Fruit fly (Drosophila melanogaster) whole organism, embryonic: Measurements from ENCODE around the gene mus302.

Experiments used
- CG1024 ChIP-seq: fragments of 200-800 bp; sonication (Bioruptor generic); IDR thresholded peaks from 2 replicates; pipeline ENCODE4 v1.3.6; 2022; ENCODE audit warnings: missing biosample characterization, missing genetic modification characterization
- CG12391 ChIP-seq: fragments of 200-800 bp; sonication (Bioruptor generic); optimal IDR thresholded peaks from 3 replicates; lab custom pipeline; 2018; ENCODE audit warnings: missing biosample characterization, mild to moderate bottlenecking, missing genetic modification characterization, moderate library complexity
- CG12769 ChIP-seq: fragments of 200-800 bp; sonication (Bioruptor generic); optimal IDR thresholded peaks from 2 replicates; lab custom pipeline; 2019; ENCODE audit warnings: missing biosample characterization, mild to moderate bottlenecking, missing genetic modification characterization, moderate library complexity
- CG15479 ChIP-seq: fragments of 200-800 bp; sonication (Bioruptor generic); optimal IDR thresholded peaks from 3 replicates; lab custom pipeline; 2019; ENCODE audit warnings: missing biosample characterization, mild to moderate bottlenecking, missing genetic modification characterization, moderate library complexity
- CG1603 ChIP-seq: fragments of 200-800 bp; sonication (Bioruptor generic); optimal IDR thresholded peaks from 2 replicates; lab custom pipeline; 2019; ENCODE audit warnings: missing biosample characterization, mild to moderate bottlenecking, missing genetic modification characterization, moderate library complexity
- CG16863 ChIP-seq: fragments of 200-800 bp; sonication (Bioruptor generic); optimal IDR thresholded peaks from 3 replicates; lab custom pipeline; 2016; ENCODE audit warnings: missing biosample characterization, missing genetic modification characterization
- CG18619 ChIP-seq: fragments of 200-800 bp; sonication (Bioruptor generic); optimal IDR thresholded peaks from 3 replicates; lab custom pipeline; 2017; ENCODE audit warnings: missing biosample characterization, mild to moderate bottlenecking, missing genetic modification characterization
- CG18764 ChIP-seq: fragments of 200-800 bp; sonication (Bioruptor generic); optimal IDR thresholded peaks from 3 replicates; lab custom pipeline; 2016; ENCODE audit warnings: missing biosample characterization, missing genetic modification characterization
- CG3407 ChIP-seq: fragments of 200-800 bp; sonication (Bioruptor generic); optimal IDR thresholded peaks from 2 replicates; lab custom pipeline; 2018; ENCODE audit warnings: missing biosample characterization, mild to moderate bottlenecking, missing genetic modification characterization
- CG34224 ChIP-seq: fragments of 200-800 bp; sonication (Bioruptor generic); IDR thresholded peaks from 3 replicates; pipeline ENCODE4 v1.3.6; 2022; ENCODE audit warnings: missing biosample characterization, missing genetic modification characterization; ENCODE audit not compliant: partially characterized antibody
- CG4424 ChIP-seq: fragments of 200-800 bp; sonication (Bioruptor generic); optimal IDR thresholded peaks from 3 replicates; lab custom pipeline; 2016; ENCODE audit warnings: missing biosample characterization, missing genetic modification characterization
- CG4617 ChIP-seq: fragments of 200-800 bp; sonication (Bioruptor generic); optimal IDR thresholded peaks from 3 replicates; lab custom pipeline; 2016; ENCODE audit warnings: missing biosample characterization, missing genetic modification characterization, borderline replicate concordance
- CG6683 ChIP-seq: fragments of 200-800 bp; sonication (Bioruptor generic); optimal IDR thresholded peaks from 2 replicates; lab custom pipeline; 2017; ENCODE audit warnings: missing biosample characterization, mild to moderate bottlenecking, missing genetic modification characterization, missing genetic modification reagents
- CG9817 ChIP-seq: fragments of 200-800 bp; sonication (Bioruptor generic); optimal IDR thresholded peaks from 2 replicates; lab custom pipeline; 2018; ENCODE audit warnings: missing biosample characterization, mild to moderate bottlenecking, missing genetic modification characterization, moderate library complexity
- CHES-1-like ChIP-seq: fragments of 200-800 bp; sonication (Bioruptor generic); optimal IDR thresholded peaks from 2 replicates; lab custom pipeline; 2016; ENCODE audit warnings: missing biosample characterization, missing genetic modification characterization
- CTCF ChIP-seq: fragments of 200-800 bp; sonication (Bioruptor generic); optimal IDR thresholded peaks from 2 replicates; lab custom pipeline; 2017; ENCODE audit warnings: missing biosample characterization, mild to moderate bottlenecking, missing genetic modification characterization, moderate library complexity
- CkIIα-i1 ChIP-seq: fragments of 200-800 bp; sonication (Bioruptor generic); IDR thresholded peaks from 2 replicates; pipeline ENCODE4 v1.3.6; 2022; ENCODE audit warnings: missing biosample characterization, missing genetic modification characterization
- D19A ChIP-seq: fragments of 200-800 bp; optimal IDR thresholded peaks from 3 replicates; lab custom pipeline; 2019; ENCODE audit warnings: missing biosample characterization, mild to moderate bottlenecking, missing genetic modification characterization, moderate library complexity
- D19B ChIP-seq: fragments of 200-800 bp; sonication (Bioruptor generic); optimal IDR thresholded peaks from 2 replicates; lab custom pipeline; 2017; ENCODE audit warnings: missing biosample characterization, mild to moderate bottlenecking, missing genetic modification characterization
- Dek ChIP-seq: fragments of 200-800 bp; sonication (Bioruptor generic); optimal IDR thresholded peaks from 3 replicates; lab custom pipeline; 2019; ENCODE audit warnings: missing biosample characterization, mild to moderate bottlenecking, missing genetic modification characterization, moderate library complexity
- ERR ChIP-seq: fragments of 200-800 bp; sonication (Bioruptor generic); optimal IDR thresholded peaks from 2 replicates; lab custom pipeline; 2016; ENCODE audit warnings: missing biosample characterization, missing genetic modification characterization
- Hr3 ChIP-seq: fragments of 200-800 bp; sonication (Bioruptor generic); optimal IDR thresholded peaks from 3 replicates; lab custom pipeline; 2016; ENCODE audit warnings: missing biosample characterization, missing genetic modification characterization
- Hsf ChIP-seq: fragments of 200-800 bp; sonication (Bioruptor generic); optimal IDR thresholded peaks from 3 replicates; lab custom pipeline; 2016; ENCODE audit warnings: missing biosample characterization, missing genetic modification characterization
- Poxn ChIP-seq: fragments of 200-800 bp; sonication (Bioruptor generic); IDR thresholded peaks from 2 replicates; pipeline ENCODE4 v1.3.6; 2022; ENCODE audit warnings: missing biosample characterization, missing genetic modification characterization
- ac ChIP-seq: fragments of 200-800 bp; sonication (Bioruptor generic); optimal IDR thresholded peaks from 3 replicates; lab custom pipeline; 2017; ENCODE audit warnings: missing biosample characterization, mild to moderate bottlenecking, missing genetic modification characterization
- az2 ChIP-seq: fragments of 200-800 bp; sonication (Bioruptor generic); optimal IDR thresholded peaks from 3 replicates; lab custom pipeline; 2016; ENCODE audit warnings: missing biosample characterization, missing genetic modification characterization
- cad ChIP-seq: fragments of >200 bp; optimal IDR thresholded peaks from 2 replicates; lab custom pipeline; 2017; ENCODE audit warnings: missing biosample characterization, missing genetic modification characterization
- cas ChIP-seq: fragments of 200-800 bp; sonication (Bioruptor generic); IDR thresholded peaks from 2 replicates; pipeline ENCODE4 v1.3.6; 2022; ENCODE audit warnings: missing biosample characterization, missing genetic modification characterization
- ci ChIP-seq: fragments of 200-800 bp; sonication (Bioruptor generic); IDR thresholded peaks from 3 replicates; pipeline ENCODE4 v1.3.6; 2022; ENCODE audit warnings: missing biosample characterization, missing genetic modification characterization
- disco-r ChIP-seq: fragments of 200-800 bp; sonication (Bioruptor generic); optimal IDR thresholded peaks from 2 replicates; lab custom pipeline; 2016; ENCODE audit warnings: missing biosample characterization, missing genetic modification characterization
- en ChIP-seq: fragments of 200-800 bp; sonication (Bioruptor generic); optimal IDR thresholded peaks from 2 replicates; lab custom pipeline; 2016; ENCODE audit warnings: missing biosample characterization, missing genetic modification characterization
- exex ChIP-seq: fragments of 200-800 bp; sonication (Bioruptor generic); optimal IDR thresholded peaks from 4 replicates; lab custom pipeline; 2018; ENCODE audit warnings: missing biosample characterization, mild to moderate bottlenecking, missing genetic modification characterization, moderate library complexity
- gcm ChIP-seq: fragments of 200-800 bp; sonication (Bioruptor generic); optimal IDR thresholded peaks from 2 replicates; lab custom pipeline; 2019; ENCODE audit warnings: missing biosample characterization, mild to moderate bottlenecking, missing genetic modification characterization, moderate library complexity
- gfzf ChIP-seq: fragments of 200-800 bp; sonication (Bioruptor generic); optimal IDR thresholded peaks from 2 replicates; lab custom pipeline; 2016; ENCODE audit warnings: missing biosample characterization, mild to moderate bottlenecking, missing genetic modification characterization, moderate library complexity
- h ChIP-seq: fragments of >200 bp; optimal IDR thresholded peaks from 2 replicates; lab custom pipeline; 2017
- lola ChIP-seq, 3 experiments: fragments of >200 bp in 2 of 3; fragments of 200-800 bp in 1 of 3; sonication (Bioruptor generic) in 1 of 3; optimal IDR thresholded peaks; 2 replicates each; lab custom pipeline; 2017 to 2019; ENCODE audit warnings: missing biosample characterization in 3 of 3, missing genetic modification characterization in 3 of 3, mild to moderate bottlenecking in 1 of 3, moderate library complexity in 1 of 3
- p53 ChIP-seq: fragments of 200-800 bp; sonication (Bioruptor generic); optimal IDR thresholded peaks from 2 replicates; lab custom pipeline; 2016; ENCODE audit warnings: missing biosample characterization, missing genetic modification characterization
- pb ChIP-seq: fragments of 200-800 bp; sonication (Bioruptor generic); optimal IDR thresholded peaks from 3 replicates; lab custom pipeline; 2016; ENCODE audit warnings: missing biosample characterization, missing genetic modification characterization
- rib ChIP-seq: fragments of 200-800 bp; sonication (Bioruptor generic); IDR thresholded peaks from 2 replicates; pipeline ENCODE4 v1.3.6; 2022; ENCODE audit warnings: missing biosample characterization, missing genetic modification characterization
- salm ChIP-seq: fragments of 200-800 bp; sonication (Bioruptor generic); optimal IDR thresholded peaks from 2 replicates; lab custom pipeline; 2018; ENCODE audit warnings: missing biosample characterization, mild to moderate bottlenecking, missing genetic modification characterization
- sc ChIP-seq, 3 experiments: fragments of >200 bp in 2 of 3; fragments of 200-800 bp in 1 of 3; sonication (Bioruptor generic) in 1 of 3; optimal IDR thresholded peaks; 2 replicates in 2 of 3; 3 replicates in 1 of 3; lab custom pipeline; 2017; ENCODE audit warnings: mild to moderate bottlenecking in 1 of 3, missing biosample characterization in 1 of 3, missing genetic modification characterization in 1 of 3, missing genetic modification reagents in 1 of 3
- sens ChIP-seq: fragments of 200-800 bp; sonication (Bioruptor generic); peaks from one replicate; lab custom pipeline; 2016; ENCODE audit warnings: missing biosample characterization, missing genetic modification characterization
- seq ChIP-seq: fragments of 200-800 bp; sonication (Bioruptor generic); IDR thresholded peaks from 2 replicates; pipeline ENCODE4 v1.3.6; 2022; ENCODE audit warnings: missing biosample characterization, missing genetic modification characterization
- so ChIP-seq: fragments of 200-800 bp; sonication (Bioruptor generic); IDR thresholded peaks from 3 replicates; pipeline ENCODE4 v1.3.6; 2022; ENCODE audit warnings: missing biosample characterization, missing genetic modification characterization
- tin ChIP-seq: fragments of 200-800 bp; sonication (Bioruptor generic); optimal IDR thresholded peaks from 3 replicates; lab custom pipeline; 2016; ENCODE audit warnings: missing biosample characterization, missing genetic modification characterization
- yki ChIP-seq: fragments of >200 bp; optimal IDR thresholded peaks from 3 replicates; lab custom pipeline; 2018
- zen ChIP-seq: fragments of 200-800 bp; sonication (Bioruptor generic); optimal IDR thresholded peaks from 3 replicates; lab custom pipeline; 2018; ENCODE audit warnings: missing biosample characterization, mild to moderate bottlenecking, missing genetic modification characterization, moderate library complexity
- zf30C ChIP-seq: fragments of 200-800 bp; sonication (Bioruptor generic); optimal IDR thresholded peaks from 3 replicates; lab custom pipeline; 2018; ENCODE audit warnings: missing biosample characterization, mild to moderate bottlenecking, missing genetic modification characterization
- zfh1 ChIP-seq: fragments of 200-800 bp; sonication (Bioruptor generic); IDR thresholded peaks from 3 replicates; pipeline ENCODE4 v1.3.6; 2022; ENCODE audit warnings: missing biosample characterization, missing genetic modification characterization

The mus302 gene

dm6 chr3L:16765647-16766628 lies 13.6 kb downstream of the mus302 start, which contains the start of gene Nrt (continued):
- TF ChIP-seq CG12391 (tag; lab: Kevin White, UChicago) (peak; percentile 82), CG1603 (tag; lab: Kevin White, UChicago) (peak; percentile 15), rib (GFP tag; lab: Robert Waterston, UW) (0 out of 2 replicates have a peak, but pooled peaks have one; percentile 23), zen (no peak), cas (GFP tag; lab: Robert Waterston, UW) (no peak), Dek (tag; lab: Kevin White, UChicago) (peak; percentile 48), sens (GFP tag; lab: Kevin White, UChicago) (peak; percentile 75), D19A (tag; lab: Kevin White, UChicago) (peak; percentile 58), en (GFP tag; lab: Kevin White, UChicago) (no peak), CG4424 (GFP tag; lab: Kevin White, UChicago) (peak; percentile 54), exex (tag; lab: Kevin White, UChicago) (peak; percentile 9), CG9817 (peak; percentile 47), ERR (GFP tag; lab: Kevin White, UChicago) (no peak), so (GFP tag; lab: Robert Waterston, UW) (no peak), ac (GFP tag; lab: Kevin White, UChicago) (no peak), Hsf (GFP tag; lab: Kevin White, UChicago) (peak; percentile 26), tin (GFP tag; lab: Kevin White, UChicago) (peak; percentile 18), cad (GFP tag; lab: Kevin White, UChicago) (no peak), CG3407 (peak; percentile 37), CG18619 (GFP tag; lab: Kevin White, UChicago) (no peak), CkIIα-i1 (GFP tag; lab: Robert Waterston, UW) (no peak), CTCF (peak; percentile 17), Poxn (GFP tag; lab: Robert Waterston, UW) (no peak), seq (GFP tag; lab: Robert Waterston, UW) (peak; percentile 77), zfh1 (peak; percentile 39; the same call in 1 of the 3 replicates), lola (GFP tag; optimal IDR thresholded peaks at IDR 0.05; lab: Kevin White, UChicago) (peak in 1 of 3 experiments; percentile 71), CG15479 (GFP tag; lab: Kevin White, UChicago) (peak; percentile 68), Hr3 (GFP tag; lab: Kevin White, UChicago) (peak; percentile 45), p53 (GFP tag; lab: Kevin White, UChicago) (no peak), CG18764 (GFP tag; lab: Kevin White, UChicago) (peak; percentile 44), yki (lab: Kevin White, UChicago) (no peak), CHES-1-like (GFP tag; lab: Kevin White, UChicago) (peak; percentile 7), sc (optimal IDR thresholded peaks at IDR 0.05; lab: Kevin White, UChicago) (no peak), sc (GFP tag; optimal IDR thresholded peaks at IDR 0.05; lab: Kevin White, UChicago) (peak; percentile 19), CG16863 (no peak), zf30C (GFP tag; lab: Kevin White, UChicago) (peak; percentile 7), salm (tag; lab: Kevin White, UChicago) (peak; percentile 67), disco-r (GFP tag; lab: Kevin White, UChicago) (no peak), CG34224 (GFP tag; lab: Robert Waterston, UW) (peak; percentile 25; the same call in 1 of the 3 replicates), CG1024 (GFP tag; lab: Robert Waterston, UW) (no peak), h (no peak), gfzf (GFP tag; lab: Kevin White, UChicago) (no peak), CG4617 (GFP tag; lab: Kevin White, UChicago) (no peak), CG6683 (GFP tag; lab: Kevin White, UChicago) (peak; percentile 69), CG12769 (tag; lab: Kevin White, UChicago) (peak; percentile 47), az2 (GFP tag; lab: Kevin White, UChicago) (peak; percentile 71), ci (GFP tag; lab: Robert Waterston, UW) (peak; percentile 57; the same call in 2 of the 3 replicates), gcm (peak; percentile 97), pb (GFP tag; lab: Kevin White, UChicago) (no peak), D19B (GFP tag; lab: Kevin White, UChicago) (peak; percentile 17)
